Fruit fly (Drosophila melanogaster) whole organism, prepupa: ENCODE results near the gene U4-U6-60K.

ENCODE experiments used
- CG10669 ChIP-seq: fragments of 200-800 bp; sonication (Bioruptor generic); optimal IDR thresholded peaks from 3 replicates; lab custom pipeline; 2018; ENCODE audit warnings: missing biosample characterization, mild to moderate bottlenecking, missing genetic modification characterization, moderate library complexity
- CG3032 ChIP-seq: fragments of 200-800 bp; optimal IDR thresholded peaks from 2 replicates; lab custom pipeline; 2019; ENCODE audit warnings: missing biosample characterization, mild to moderate bottlenecking, missing genetic modification characterization, moderate library complexity
- CG6163 ChIP-seq: fragments of 200-800 bp; sonication (Bioruptor generic); IDR thresholded peaks from 3 replicates; pipeline ENCODE4 v1.3.6; 2022; ENCODE audit warnings: missing biosample characterization, missing genetic modification characterization
- Hr39 ChIP-seq: fragments of 200-800 bp; sonication (Bioruptor generic); optimal IDR thresholded peaks from 2 replicates; lab custom pipeline; 2016; ENCODE audit warnings: missing biosample characterization, missing genetic modification characterization
- Hr4 ChIP-seq: fragments of 200-800 bp; sonication (Bioruptor generic); optimal IDR thresholded peaks from 3 replicates; lab custom pipeline; 2016; ENCODE audit warnings: missing biosample characterization, missing genetic modification characterization
- spab ChIP-seq: fragments of 200-800 bp; sonication (Bioruptor generic); optimal IDR thresholded peaks from 2 replicates; lab custom pipeline; 2017; ENCODE audit warnings: missing biosample characterization, mild to moderate bottlenecking, missing genetic modification characterization, missing genetic modification reagents

DNA sequence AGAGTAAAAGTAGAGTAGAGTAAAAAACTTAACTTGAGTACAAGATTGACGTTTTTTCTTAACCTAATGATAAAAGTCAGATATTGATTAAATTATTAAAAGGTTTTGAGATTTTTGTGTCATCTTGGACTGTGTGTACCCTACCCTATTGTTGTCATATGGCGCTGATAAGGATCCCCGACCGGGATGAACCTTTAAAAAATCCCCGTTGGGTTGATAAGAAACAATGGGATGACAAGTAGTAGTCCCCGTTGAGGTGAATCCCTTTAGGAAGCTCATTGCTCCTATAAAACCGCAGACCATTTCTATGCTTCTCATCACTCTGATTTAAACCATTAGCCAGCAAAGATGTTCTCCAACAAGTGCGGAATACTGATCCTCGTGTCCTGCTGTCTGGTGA is 19.2 kb downstream of the U4-U6-60K start, which contains the start of gene edin:
- TF ChIP-seq CG10669 (no peak), CG6163 (no peak), spab (GFP tag; lab: Kevin White, UChicago) (no peak), Hr4 (GFP tag; lab: Kevin White, UChicago) (no peak), Hr39 (GFP tag; lab: Kevin White, UChicago) (no peak), CG3032 (tag; lab: Kevin White, UChicago) (no peak)
